Fruit fly (Drosophila melanogaster) whole organism, embryonic: ENCODE measurements around the gene Nagk.
A peak's percentile ranks its signal among the peaks of the same experiment; 100 is the strongest.

Experiments used
- Antp ChIP-seq: fragments of 200-800 bp; sonication (Bioruptor generic); optimal IDR thresholded peaks from 3 replicates; lab custom pipeline; 2016; ENCODE audit warnings: missing biosample characterization, missing genetic modification characterization
- Atf-2 ChIP-seq: fragments of 200-800 bp; sonication (Bioruptor generic); optimal IDR thresholded peaks from 2 replicates; lab custom pipeline; 2016; ENCODE audit warnings: missing biosample characterization, missing genetic modification characterization
- Bteb2 ChIP-seq: fragments of 200-800 bp; sonication (Bioruptor generic); optimal IDR thresholded peaks from 2 replicates; lab custom pipeline; 2016; ENCODE audit warnings: missing biosample characterization, missing genetic modification characterization
- CG10274 ChIP-seq: fragments of 200-800 bp; sonication (Bioruptor generic); optimal IDR thresholded peaks from 3 replicates; lab custom pipeline; 2017; ENCODE audit warnings: missing biosample characterization, mild to moderate bottlenecking, missing genetic modification characterization
- CG11085 ChIP-seq: fragments of 200-800 bp; sonication (Bioruptor generic); IDR thresholded peaks from 2 replicates; pipeline ENCODE4 v1.3.6; 2022; ENCODE audit warnings: missing biosample characterization, missing genetic modification characterization
- CG12659 ChIP-seq: fragments of 200-800 bp; sonication (Bioruptor generic); optimal IDR thresholded peaks from 3 replicates; lab custom pipeline; 2017; ENCODE audit warnings: mild to moderate bottlenecking, missing biosample characterization, missing genetic modification reagents, missing genetic modification characterization
- CG13123 ChIP-seq: fragments of 200-800 bp; sonication (Bioruptor generic); optimal IDR thresholded peaks from 2 replicates; lab custom pipeline; 2016; ENCODE audit warnings: missing biosample characterization, missing genetic modification characterization
- CG13624 ChIP-seq: fragments of 200-800 bp; sonication (Bioruptor generic); optimal IDR thresholded peaks from 2 replicates; lab custom pipeline; 2016; ENCODE audit warnings: missing biosample characterization, missing genetic modification characterization
- CG14050 ChIP-seq: fragments of 200-800 bp; sonication (Bioruptor generic); IDR thresholded peaks from 3 replicates; pipeline ENCODE4 v1.3.6; 2022; ENCODE audit warnings: missing biosample characterization, missing genetic modification characterization
- CG15269 ChIP-seq: fragments of 200-800 bp; sonication (Bioruptor generic); optimal IDR thresholded peaks from 2 replicates; lab custom pipeline; 2018; ENCODE audit warnings: missing biosample characterization, mild to moderate bottlenecking, missing genetic modification characterization, moderate library complexity
- CG1647 ChIP-seq: fragments of 200-800 bp; sonication (Bioruptor generic); optimal IDR thresholded peaks from 3 replicates; lab custom pipeline; 2016; ENCODE audit warnings: missing biosample characterization, missing genetic modification characterization
- CG16813 ChIP-seq: fragments of 200-800 bp; sonication (Bioruptor generic); IDR thresholded peaks from 3 replicates; pipeline ENCODE4 v1.3.6; 2022; ENCODE audit warnings: missing biosample characterization, missing genetic modification characterization; ENCODE audit not compliant: partially characterized antibody
- CG16863 ChIP-seq: fragments of 200-800 bp; sonication (Bioruptor generic); optimal IDR thresholded peaks from 3 replicates; lab custom pipeline; 2016; ENCODE audit warnings: missing biosample characterization, missing genetic modification characterization
- CG17385 ChIP-seq: fragments of 200-800 bp; sonication (Bioruptor generic); optimal IDR thresholded peaks from 3 replicates; lab custom pipeline; 2018; ENCODE audit warnings: missing biosample characterization, mild to moderate bottlenecking, missing genetic modification characterization
- CG17829 ChIP-seq: fragments of 200-800 bp; optimal IDR thresholded peaks from 2 replicates; lab custom pipeline; 2019; ENCODE audit warnings: missing biosample characterization, mild to moderate bottlenecking, missing genetic modification characterization, moderate library complexity
- CG30020 ChIP-seq: fragments of 200-800 bp; optimal IDR thresholded peaks from 2 replicates; lab custom pipeline; 2019; ENCODE audit warnings: missing biosample characterization, mild to moderate bottlenecking, missing genetic modification characterization, moderate library complexity
- CG3065 ChIP-seq: fragments of 200-800 bp; sonication (Bioruptor generic); optimal IDR thresholded peaks from 2 replicates; lab custom pipeline; 2016; ENCODE audit warnings: missing biosample characterization, missing genetic modification characterization
- CG31365 ChIP-seq: fragments of 200-800 bp; sonication (Bioruptor generic); optimal IDR thresholded peaks from 2 replicates; lab custom pipeline; 2018; ENCODE audit warnings: missing biosample characterization, mild to moderate bottlenecking, missing genetic modification characterization
- CG33213 ChIP-seq: fragments of 200-800 bp; sonication (Bioruptor generic); optimal IDR thresholded peaks from 3 replicates; lab custom pipeline; 2016; ENCODE audit warnings: missing biosample characterization, missing genetic modification characterization
- CG42726 ChIP-seq: fragments of 200-800 bp; sonication (Bioruptor generic); IDR thresholded peaks from 2 replicates; pipeline ENCODE4 v1.3.6; 2022; ENCODE audit warnings: missing biosample characterization, missing genetic modification characterization; ENCODE audit not compliant: partially characterized antibody
- CG4282 ChIP-seq: fragments of 200-800 bp; sonication (Bioruptor generic); optimal IDR thresholded peaks from 2 replicates; lab custom pipeline; 2016; ENCODE audit warnings: missing biosample characterization, missing genetic modification characterization
- CG8359 ChIP-seq: fragments of 200-800 bp; sonication (Bioruptor generic); optimal IDR thresholded peaks from 2 replicates; lab custom pipeline; 2017; ENCODE audit warnings: missing biosample characterization, mild to moderate bottlenecking, missing genetic modification characterization, borderline replicate concordance
- CG9727 ChIP-seq: fragments of 200-800 bp; sonication (Bioruptor generic); optimal IDR thresholded peaks from 3 replicates; lab custom pipeline; 2017; ENCODE audit warnings: missing biosample characterization, mild to moderate bottlenecking, missing genetic modification characterization
- Drgx ChIP-seq: fragments of 200-800 bp; sonication (Bioruptor generic); IDR thresholded peaks from 2 replicates; pipeline ENCODE4 v1.3.6; 2022; ENCODE audit warnings: missing biosample characterization, missing genetic modification characterization
- GATAe ChIP-seq: fragments of 200-800 bp; sonication (Bioruptor generic); conservative IDR thresholded peaks from 2 replicates; pipeline ENCODE4 v1.3.6; 2022; ENCODE audit warnings: missing biosample characterization, missing genetic modification characterization
- Gug ChIP-seq: fragments of 200-800 bp; sonication (Bioruptor generic); IDR thresholded peaks from 4 replicates; pipeline ENCODE4 v1.3.6; 2022; ENCODE audit warnings: missing biosample characterization, missing genetic modification characterization
- Hr3 ChIP-seq: fragments of 200-800 bp; sonication (Bioruptor generic); optimal IDR thresholded peaks from 3 replicates; lab custom pipeline; 2016; ENCODE audit warnings: missing biosample characterization, missing genetic modification characterization
- MTF-1 ChIP-seq: fragments of 200-800 bp; sonication (Bioruptor generic); optimal IDR thresholded peaks from 2 replicates; lab custom pipeline; 2018; ENCODE audit warnings: missing biosample characterization, mild to moderate bottlenecking, missing genetic modification characterization, borderline replicate concordance
- Max ChIP-seq: fragments of 200-800 bp; sonication (Bioruptor generic); optimal IDR thresholded peaks from 2 replicates; lab custom pipeline; 2016; ENCODE audit warnings: missing biosample characterization, mild to moderate bottlenecking, missing genetic modification characterization
- Sry-β ChIP-seq: fragments of 200-800 bp; sonication (Bioruptor generic); optimal IDR thresholded peaks from 2 replicates; lab custom pipeline; 2018; ENCODE audit warnings: missing biosample characterization, mild to moderate bottlenecking, missing genetic modification characterization, moderate library complexity
- Taf1 ChIP-seq: fragments of 200-800 bp; sonication (Bioruptor generic); IDR thresholded peaks from 2 replicates; pipeline ENCODE4 v1.3.6; 2022; ENCODE audit warnings: missing biosample characterization, missing genetic modification characterization
- al ChIP-seq: fragments of 200-800 bp; sonication (Bioruptor generic); IDR thresholded peaks from 2 replicates; pipeline ENCODE4 v1.3.6; 2022; ENCODE audit warnings: missing biosample characterization, missing genetic modification characterization
- bbx ChIP-seq: fragments of 200-800 bp; sonication (Bioruptor generic); IDR thresholded peaks from 2 replicates; pipeline ENCODE4 v1.3.6; 2022; ENCODE audit warnings: missing biosample characterization, missing genetic modification characterization; ENCODE audit not compliant: partially characterized antibody
- chinmo ChIP-seq: fragments of 200-800 bp; sonication (Bioruptor generic); IDR thresholded peaks from 4 replicates; pipeline ENCODE4 v1.3.6; 2022; ENCODE audit warnings: missing biosample characterization, missing genetic modification characterization; ENCODE audit not compliant: partially characterized antibody
- disco-r ChIP-seq: fragments of 200-800 bp; sonication (Bioruptor generic); optimal IDR thresholded peaks from 2 replicates; lab custom pipeline; 2016; ENCODE audit warnings: missing biosample characterization, missing genetic modification characterization
- dmrt99B ChIP-seq: fragments of 200-800 bp; sonication (Bioruptor generic); optimal IDR thresholded peaks from 2 replicates; lab custom pipeline; 2018; ENCODE audit warnings: missing biosample characterization, mild to moderate bottlenecking, missing genetic modification characterization, moderate library complexity
- en ChIP-seq: fragments of 200-800 bp; sonication (Bioruptor generic); optimal IDR thresholded peaks from 2 replicates; lab custom pipeline; 2016; ENCODE audit warnings: missing biosample characterization, missing genetic modification characterization
- gem ChIP-seq: fragments of 200-800 bp; sonication (Bioruptor generic); optimal IDR thresholded peaks from 2 replicates; lab custom pipeline; 2019; ENCODE audit warnings: missing biosample characterization, mild to moderate bottlenecking, missing genetic modification characterization, moderate library complexity
- grau ChIP-seq: fragments of 200-800 bp; optimal IDR thresholded peaks from 3 replicates; lab custom pipeline; 2019; ENCODE audit warnings: missing biosample characterization, mild to moderate bottlenecking, missing genetic modification characterization, moderate library complexity
- gt ChIP-seq: fragments of 200-800 bp; sonication (Bioruptor generic); IDR thresholded peaks from 2 replicates; pipeline ENCODE4 v1.3.6; 2022; ENCODE audit warnings: missing biosample characterization, missing genetic modification characterization
- ham ChIP-seq: fragments of 200-800 bp; sonication (Bioruptor generic); IDR thresholded peaks from 2 replicates; pipeline ENCODE4 v1.3.6; 2022; ENCODE audit warnings: missing biosample characterization, missing genetic modification characterization
- lov ChIP-seq, 2 experiments: fragments of 200-800 bp in 1 of 2; fragments of >200 bp in 1 of 2; sonication (Bioruptor generic) in 1 of 2; IDR thresholded peaks in 1 of 2; optimal IDR thresholded peaks in 1 of 2; 2 replicates in 1 of 2; 3 replicates in 1 of 2; pipeline versions ENCODE4 v1.3.6 to Lab custom; 2017 to 2022; ENCODE audit warnings: missing biosample characterization in 1 of 2, missing genetic modification characterization in 1 of 2
- maf-S ChIP-seq: fragments of 200-800 bp; sonication (Bioruptor generic); optimal IDR thresholded peaks from 2 replicates; lab custom pipeline; 2016; ENCODE audit warnings: missing biosample characterization, missing genetic modification characterization
- pan ChIP-seq, 4 experiments: fragments of >200 bp in 3 of 4; fragments of 200-800 bp in 1 of 4; sonication (Bioruptor generic) in 1 of 4; optimal IDR thresholded peaks in 3 of 4; IDR thresholded peaks in 1 of 4; 2 replicates each; pipeline versions ENCODE4 v1.3.6 to Lab custom; 2017 to 2022; ENCODE audit warnings: missing biosample characterization in 2 of 4, missing genetic modification characterization in 2 of 4, mixed read lengths in 1 of 4
- peb ChIP-seq: fragments of 200-800 bp; sonication (Bioruptor generic); IDR thresholded peaks from 2 replicates; pipeline ENCODE4 v1.3.6; 2022; ENCODE audit warnings: missing biosample characterization, missing genetic modification characterization
- phol ChIP-seq: fragments of 200-800 bp; sonication (Bioruptor generic); optimal IDR thresholded peaks from 3 replicates; lab custom pipeline; 2018; ENCODE audit warnings: missing biosample characterization, mild to moderate bottlenecking, missing genetic modification characterization, moderate library complexity
- sisA ChIP-seq: fragments of 200-800 bp; sonication (Bioruptor generic); IDR thresholded peaks from 2 replicates; pipeline ENCODE4 v1.3.6; 2022; ENCODE audit warnings: missing biosample characterization, missing genetic modification characterization
- sna ChIP-seq: fragments of 200-800 bp; sonication (Bioruptor generic); IDR thresholded peaks from 2 replicates; pipeline ENCODE4 v1.3.6; 2022; ENCODE audit warnings: missing biosample characterization, missing genetic modification characterization; ENCODE audit not compliant: partially characterized antibody
- vvl ChIP-seq: fragments of 200-800 bp; sonication (Bioruptor generic); IDR thresholded peaks from 2 replicates; pipeline ENCODE4 v1.3.6; 2022; ENCODE audit warnings: missing biosample characterization, missing genetic modification characterization

The Nagk gene

DNA sequence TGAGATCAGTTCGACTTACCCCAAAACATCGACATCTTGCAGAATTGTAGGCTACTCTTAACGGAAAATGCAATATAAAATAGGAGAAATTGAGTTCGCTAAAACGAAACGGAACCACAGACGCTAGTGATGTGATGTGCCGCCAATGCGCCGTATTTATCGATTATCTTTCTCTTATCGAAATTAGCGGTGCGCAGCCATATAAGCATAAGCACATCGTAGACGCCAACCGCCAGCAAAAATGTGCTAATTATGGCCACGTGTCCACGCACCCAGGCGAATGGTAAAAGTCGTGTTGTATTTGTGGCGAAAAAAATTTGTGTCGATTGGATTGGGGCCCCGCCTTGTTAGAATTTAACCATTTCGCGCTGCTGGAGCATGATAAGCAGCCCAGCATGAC lies 10.1 kb downstream of the Nagk start, which contains the start of the genes Fkbp39 and Cyfip (continued):
- TF ChIP-seq CG16813 (peak; percentile 74), maf-S (GFP tag; lab: Kevin White, UChicago) (peak; percentile 60), CG13624 (GFP tag; lab: Kevin White, UChicago) (peak; percentile 91), CG30020 (tag; lab: Kevin White, UChicago) (peak; percentile 40), lov (optimal IDR thresholded peaks at IDR 0.05; lab: Kevin White, UChicago) (no peak), lov (GFP tag; IDR thresholded peaks at IDR 0.05; lab: Robert Waterston, UW) (no peak), en (GFP tag; lab: Kevin White, UChicago) (no peak), GATAe (GFP tag; lab: Robert Waterston, UW) (no peak), sna (GFP tag; lab: Robert Waterston, UW) (peak; percentile 54; the same call in 1 of the 2 replicates), CG42726 (peak; percentile 80), phol (peak; percentile 83), CG15269 (tag; lab: Kevin White, UChicago) (no peak), Bteb2 (GFP tag; lab: Kevin White, UChicago) (no peak), sisA (GFP tag; lab: Robert Waterston, UW) (no peak; the same call in 1 of the 2 replicates), MTF-1 (GFP tag; lab: Kevin White, UChicago) (no peak), bbx (peak; percentile 75), chinmo (GFP tag; lab: Robert Waterston, UW) (0 out of 4 replicates have a peak, but pooled peaks have one; percentile 65), dmrt99B (tag; lab: Kevin White, UChicago) (no peak), Drgx (GFP tag; lab: Robert Waterston, UW) (no peak), disco-r (GFP tag; lab: Kevin White, UChicago) (no peak), CG17385 (GFP tag; lab: Kevin White, UChicago) (no peak), CG3065 (GFP tag; lab: Kevin White, UChicago) (no peak), gem (tag; lab: Kevin White, UChicago) (no peak), Gug (GFP tag; lab: Robert Waterston, UW) (peak; percentile 38; the same call in 1 of the 4 replicates), CG12659 (GFP tag; lab: Kevin White, UChicago) (peak; percentile 91), CG31365 (tag; lab: Kevin White, UChicago) (no peak), gt (GFP tag; lab: Robert Waterston, UW) (no peak), Hr3 (peak; percentile 20), al (GFP tag; lab: Robert Waterston, UW) (0 out of 2 replicates have a peak, but pooled peaks have one; percentile 19), Taf1 (GFP tag; lab: Robert Waterston, UW) (no peak), vvl (GFP tag; lab: Robert Waterston, UW) (peak; percentile 66; the same call in 1 of the 2 replicates), CG8359 (GFP tag; lab: Kevin White, UChicago) (no peak), Max (GFP tag; lab: Kevin White, UChicago) (peak; percentile 54), CG33213 (GFP tag; lab: Kevin White, UChicago) (peak; percentile 70), Atf-2 (GFP tag; lab: Kevin White, UChicago) (no peak), CG9727 (peak; percentile 2), Antp (GFP tag; lab: Kevin White, UChicago) (peak; percentile 63), grau (tag; lab: Kevin White, UChicago) (peak; percentile 48), CG1647 (GFP tag; lab: Kevin White, UChicago) (peak; percentile 29), CG10274 (GFP tag; lab: Kevin White, UChicago) (no peak), CG14050 (no peak), CG4282 (GFP tag; lab: Kevin White, UChicago) (peak; percentile 35), CG16863 (peak; percentile 9), CG11085 (GFP tag; lab: Robert Waterston, UW) (no peak), peb (GFP tag; lab: Robert Waterston, UW) (no peak), pan (optimal IDR thresholded peaks at IDR 0.05; lab: Kevin White, UChicago) (no peak), pan (GFP tag; optimal IDR thresholded peaks at IDR 0.05 in 1 of 2, IDR thresholded peaks at IDR 0.05 in 1 of 2) (peak in 1 of 2 experiments; percentile 54), CG13123 (GFP tag; lab: Kevin White, UChicago) (no peak), CG17829 (tag; lab: Kevin White, UChicago) (peak; percentile 77), ham (GFP tag; lab: Robert Waterston, UW) (no peak), Sry-β (GFP tag; lab: Kevin White, UChicago) (no peak)
